Worm (Caenorhabditis elegans): Measurements from ENCODE around the gene vha-4.

vha-4 gene

DNA sequence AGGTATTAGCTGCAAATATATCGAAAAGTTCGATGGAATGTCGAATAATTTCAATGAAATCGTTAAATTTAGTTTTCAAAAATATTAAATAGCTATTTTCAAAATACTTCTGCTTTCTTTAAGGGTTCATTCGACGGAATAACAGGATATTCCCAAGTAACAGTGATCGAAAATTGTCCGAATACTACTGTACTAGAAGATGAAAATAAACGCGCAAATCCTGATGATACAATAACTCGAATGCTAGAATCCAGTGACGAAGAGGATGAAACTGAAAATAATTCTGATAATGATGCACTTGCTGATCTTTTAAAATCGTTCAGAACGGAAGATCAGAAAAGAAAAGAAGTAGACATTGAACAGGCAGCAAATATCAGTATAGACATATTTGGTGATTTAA lies 21.6 kb upstream of the vha-4 start:
- TF ChIP-seq lsy-2 (tag; optimal IDR thresholded peaks at IDR 0.05) (no peak), unc-62 (GFP tag; optimal IDR thresholded peaks at IDR 0.05) (no peak), unc-39 (tag; optimal IDR thresholded peaks at IDR 0.05) (no peak), lin-13 (tag; optimal IDR thresholded peaks at IDR 0.05) (no peak)

DNA sequence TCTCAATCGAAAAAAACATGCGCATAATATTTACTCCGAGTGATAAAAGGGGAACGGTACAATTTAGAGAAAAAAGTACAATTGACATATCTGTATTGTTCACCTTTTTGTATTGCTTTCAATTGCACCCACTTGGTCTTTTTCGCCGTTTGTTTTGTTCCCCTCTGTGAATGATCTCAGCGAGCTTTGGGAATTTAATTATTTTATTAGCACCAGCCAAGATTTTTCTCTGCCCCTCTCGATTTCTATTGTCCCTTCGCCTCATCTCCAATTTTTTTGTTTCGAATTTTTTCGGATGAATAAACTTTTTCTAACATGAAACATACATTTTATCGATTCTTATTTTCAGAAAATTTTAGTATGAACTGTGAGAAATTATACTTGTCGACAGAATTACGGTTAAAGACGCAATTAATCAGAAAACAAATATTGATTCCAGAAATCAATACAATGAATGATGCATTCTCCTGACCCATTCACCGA lies 21.1 kb upstream of the vha-4 start, which contains the start of gene rev-1:
Gene rev-1, plus strand, starts transcription at position 433 of the 483 bp plus-strand sequence.
- peak; percentile 64 for TF ChIP-seq ces-1 (GFP tag; optimal IDR thresholded peaks at IDR 0.05)
- no peak for TF ChIP-seq mab-5 (tag; optimal IDR thresholded peaks at IDR 0.05)

DNA sequence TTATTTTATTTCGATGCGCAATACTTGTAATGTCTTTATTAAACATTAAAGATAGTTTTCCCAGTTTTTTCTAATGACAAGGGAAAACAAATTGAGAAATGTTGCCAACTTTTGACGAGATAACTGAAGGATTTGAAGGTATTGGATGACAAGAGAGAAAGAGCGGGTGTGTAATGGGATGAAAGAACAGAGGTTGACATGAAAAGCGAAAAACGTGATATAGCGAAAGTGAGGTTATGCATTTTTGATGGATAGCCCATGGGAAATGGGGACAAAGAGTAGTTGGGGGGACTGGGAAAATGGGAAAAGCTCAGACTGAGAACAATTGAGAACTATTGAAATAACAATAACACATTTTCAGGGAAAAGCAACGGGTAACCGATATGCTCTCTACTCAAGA lies 16.1 kb upstream of the vha-4 start:
- TF ChIP-seq nhr-76 (tag; optimal IDR thresholded peaks at IDR 0.05), result no peak
- peak; percentile 34 for TF ChIP-seq unc-62 (GFP tag; optimal IDR thresholded peaks at IDR 0.05)

DNA sequence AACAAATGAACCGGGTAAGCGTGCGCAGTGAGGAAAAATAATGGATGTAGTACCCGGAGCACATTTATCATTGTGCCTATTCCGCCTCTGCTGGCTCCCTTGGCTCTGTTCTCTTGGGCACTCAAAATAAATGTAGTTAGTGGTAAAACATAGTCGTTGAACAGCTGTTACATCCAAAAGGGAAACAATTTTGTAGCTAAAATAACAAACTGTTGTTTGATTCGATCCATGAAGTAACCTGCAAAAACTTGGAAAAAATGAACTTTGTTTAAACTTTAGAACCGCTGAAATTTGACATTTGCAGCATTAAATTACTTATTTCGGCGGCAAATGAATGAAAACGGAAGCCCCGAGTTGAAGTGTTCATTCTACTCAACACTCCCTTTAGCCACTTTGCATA lies 14.5 kb upstream of the vha-4 start:
- TF ChIP-seq elt-3 (tag; optimal IDR thresholded peaks at IDR 0.05), result no peak
- no peak for TF ChIP-seq ceh-83 (GFP tag; optimal IDR thresholded peaks at IDR 0.05)
- no peak for TF ChIP-seq mep-1 (tag; optimal IDR thresholded peaks at IDR 0.05)

DNA sequence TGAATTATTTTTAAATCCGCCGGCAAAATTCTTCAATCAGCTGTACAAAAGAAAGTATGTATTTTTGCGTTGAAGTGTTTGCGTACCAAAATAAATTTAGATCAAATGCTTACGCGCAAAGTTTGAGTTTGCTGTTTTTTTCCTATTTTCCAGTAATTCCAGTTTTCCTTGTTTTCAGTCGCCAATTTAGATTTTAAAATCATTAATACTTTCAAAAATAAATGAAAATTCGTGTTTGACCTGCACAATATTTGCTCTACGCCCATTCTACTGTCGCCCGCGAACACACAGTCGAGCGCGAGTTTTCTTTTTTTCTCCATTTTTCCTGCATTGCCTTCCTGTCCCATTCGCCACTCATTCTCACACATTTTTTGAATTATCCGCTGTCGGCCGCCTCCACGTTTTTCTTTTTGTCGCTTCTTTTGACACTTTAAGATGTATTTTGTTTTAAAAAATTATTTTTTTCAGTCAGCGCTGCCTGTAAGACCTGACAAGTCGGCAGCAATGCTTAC lies 13.7 kb upstream of the vha-4 start, which contains the start of gene ptc-1:
Gene ptc-1, plus strand, starts transcription at position 462 of the 512 bp plus-strand sequence.
- TF ChIP-seq pha-4 (tag; optimal IDR thresholded peaks at IDR 0.05), result no peak
- no peak for TF ChIP-seq lin-13 (tag; optimal IDR thresholded peaks at IDR 0.05)
- TF ChIP-seq ham-2 (GFP tag; optimal IDR thresholded peaks at IDR 0.05), result no peak
- TF ChIP-seq unc-120 (tag; optimal IDR thresholded peaks at IDR 0.05; ENCODE audit: poor library complexity, severe bottlenecking), result no peak
- no peak for TF ChIP-seq snpc-4 (tag; optimal IDR thresholded peaks at IDR 0.05)
- TF ChIP-seq elt-3 (tag; optimal IDR thresholded peaks at IDR 0.05), result no peak
- no peak for TF ChIP-seq ceh-43 (GFP tag; optimal IDR thresholded peaks at IDR 0.05)
- no peak for TF ChIP-seq nhr-2 (tag; optimal IDR thresholded peaks at IDR 0.05)
- no peak for TF ChIP-seq sem-2 (GFP tag; optimal IDR thresholded peaks at IDR 0.05)
- no peak for TF ChIP-seq nhr-76 (tag; optimal IDR thresholded peaks at IDR 0.05)
- no peak for TF ChIP-seq bed-3 (GFP tag; optimal IDR thresholded peaks at IDR 0.05)
- no peak for TF ChIP-seq ztf-11 (tag; optimal IDR thresholded peaks at IDR 0.05)
- no peak for TF ChIP-seq ces-1 (GFP tag; optimal IDR thresholded peaks at IDR 0.05)

DNA sequence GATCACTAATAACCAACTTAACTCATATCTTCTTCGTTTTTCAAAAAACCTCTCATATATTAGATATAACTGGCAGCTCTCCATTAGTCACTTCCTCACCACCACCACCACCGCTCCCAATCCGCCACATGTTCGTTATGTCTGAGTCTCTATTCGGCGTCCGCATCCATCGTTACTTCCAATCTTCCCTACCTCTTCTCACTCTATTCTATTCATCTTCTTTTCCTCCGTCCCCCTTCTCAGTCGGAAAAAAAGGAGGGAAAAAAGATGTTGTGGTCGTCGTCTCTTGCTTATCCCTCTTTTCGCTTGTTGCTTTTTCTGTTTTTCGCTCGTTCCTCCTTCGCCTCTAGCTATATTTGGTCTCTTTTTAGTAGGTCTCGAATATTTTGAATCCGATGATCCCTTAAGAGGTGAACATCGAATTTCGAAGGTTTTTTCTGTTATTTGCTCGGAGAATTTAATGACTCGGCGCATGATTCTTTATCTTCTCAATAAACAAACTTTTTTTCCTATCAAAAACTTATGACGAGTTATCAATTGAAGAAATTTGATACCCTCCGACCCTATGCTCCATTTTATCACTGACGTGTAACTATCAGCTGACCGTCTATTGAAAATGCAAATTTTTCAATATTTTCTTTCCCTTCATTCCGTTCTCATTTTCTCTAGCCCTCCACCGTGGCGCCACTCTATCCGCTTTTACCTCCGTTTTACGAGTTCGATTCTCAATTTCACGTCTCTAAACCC lies 12.9 kb upstream of the vha-4 start:
- no peak for TF ChIP-seq sem-2 (GFP tag; optimal IDR thresholded peaks at IDR 0.05)
- no peak for TF ChIP-seq elt-1 (tag; optimal IDR thresholded peaks at IDR 0.05; ENCODE audit: borderline replicate concordance, insufficient read depth)
- TF ChIP-seq mls-2 (tag; optimal IDR thresholded peaks at IDR 0.05), result peak; percentile 1
- TF ChIP-seq M03D4.4 (tag; optimal IDR thresholded peaks at IDR 0.05), result no peak
- peak; percentile 28 for TF ChIP-seq hlh-1 (tag; optimal IDR thresholded peaks at IDR 0.05)
- TF ChIP-seq snpc-4 (tag; optimal IDR thresholded peaks at IDR 0.05), result no peak
- no peak for TF ChIP-seq sptf-1 (tag; optimal IDR thresholded peaks at IDR 0.05)
- no peak for TF ChIP-seq mab-5 (tag; optimal IDR thresholded peaks at IDR 0.05)
- TF ChIP-seq unc-120 (tag; optimal IDR thresholded peaks at IDR 0.05; ENCODE audit: poor library complexity, severe bottlenecking), result peak; percentile 68
- TF ChIP-seq nhr-237 (tag; optimal IDR thresholded peaks at IDR 0.05), result no peak
- no peak for TF ChIP-seq bed-3 (GFP tag; optimal IDR thresholded peaks at IDR 0.05)
- peak; percentile 51 for TF ChIP-seq ces-1 (GFP tag; optimal IDR thresholded peaks at IDR 0.05)
- TF ChIP-seq nhr-76 (tag; optimal IDR thresholded peaks at IDR 0.05), result no peak
- TF ChIP-seq lsy-2 (tag; optimal IDR thresholded peaks at IDR 0.05), result peak; percentile 5
- no peak for TF ChIP-seq ztf-11 (tag; optimal IDR thresholded peaks at IDR 0.05)

DNA sequence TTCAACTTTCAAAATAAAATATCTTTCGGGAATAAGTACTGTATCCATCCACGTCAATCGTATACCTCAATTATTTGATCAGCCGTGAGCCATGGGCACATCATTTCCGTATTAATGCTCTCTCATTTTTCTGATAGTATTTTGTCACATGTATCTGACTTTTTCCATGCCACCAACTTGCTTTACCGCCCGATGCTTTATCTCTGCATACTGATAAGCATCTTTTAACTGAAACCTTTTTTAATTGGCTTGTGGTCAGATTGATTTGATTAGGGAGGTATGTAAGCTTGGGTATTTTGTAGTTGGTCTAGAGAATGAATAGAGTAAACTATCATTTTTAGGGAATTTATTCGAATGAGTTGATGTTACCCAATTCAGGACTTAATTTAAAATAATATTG lies 10.2 kb upstream of the vha-4 start:
- TF ChIP-seq ces-1 (GFP tag; optimal IDR thresholded peaks at IDR 0.05), result no peak

All from whole organism, mixed stage, embryonic.